Fruit fly (Drosophila melanogaster) whole organism, embryonic: ENCODE measurements around the gene Ufd1.

Experiments used
- Asciz ChIP-seq: fragments of 200-800 bp; sonication (Bioruptor generic); optimal IDR thresholded peaks from 2 replicates; lab custom pipeline; 2017; ENCODE audit warnings: missing biosample characterization, mild to moderate bottlenecking, missing genetic modification characterization, missing genetic modification reagents
- Blimp-1 ChIP-seq: fragments of 200-800 bp; sonication (Bioruptor generic); optimal IDR thresholded peaks from 3 replicates; lab custom pipeline; 2018; ENCODE audit warnings: missing biosample characterization, missing genetic modification characterization, mild to moderate bottlenecking, moderate library complexity, missing genetic modification reagents
- CG10431 ChIP-seq: fragments of 200-800 bp; sonication (Bioruptor generic); optimal IDR thresholded peaks from 3 replicates; lab custom pipeline; 2018; ENCODE audit warnings: missing biosample characterization, mild to moderate bottlenecking, missing genetic modification characterization
- CG11504 ChIP-seq: fragments of 200-800 bp; sonication (Bioruptor generic); optimal IDR thresholded peaks from 3 replicates; lab custom pipeline; 2019; ENCODE audit warnings: missing biosample characterization, mild to moderate bottlenecking, missing genetic modification characterization, moderate library complexity
- CG12155 ChIP-seq: fragments of 200-800 bp; sonication (Bioruptor generic); optimal IDR thresholded peaks from 3 replicates; lab custom pipeline; 2016; ENCODE audit warnings: missing biosample characterization, missing genetic modification characterization
- CG13894 ChIP-seq: fragments of 200-800 bp; sonication (Bioruptor generic); optimal IDR thresholded peaks from 3 replicates; lab custom pipeline; 2018; ENCODE audit warnings: missing biosample characterization, mild to moderate bottlenecking, missing genetic modification characterization, moderate library complexity
- CG17568 ChIP-seq: fragments of 200-800 bp; sonication (Bioruptor generic); optimal IDR thresholded peaks from 2 replicates; lab custom pipeline; 2018; ENCODE audit warnings: missing biosample characterization, mild to moderate bottlenecking, missing genetic modification characterization, moderate library complexity
- CG17829 ChIP-seq: fragments of 200-800 bp; optimal IDR thresholded peaks from 2 replicates; lab custom pipeline; 2019; ENCODE audit warnings: missing biosample characterization, mild to moderate bottlenecking, missing genetic modification characterization, moderate library complexity
- CG1832 ChIP-seq: fragments of 200-800 bp; sonication (Bioruptor generic); optimal IDR thresholded peaks from 2 replicates; lab custom pipeline; 2017; ENCODE audit warnings: missing biosample characterization, mild to moderate bottlenecking, missing genetic modification characterization, inconsistent platforms
- CG2129 ChIP-seq: fragments of 200-800 bp; sonication (Bioruptor generic); IDR thresholded peaks from 2 replicates; pipeline ENCODE4 v1.3.6; 2022; ENCODE audit warnings: missing biosample characterization, missing genetic modification characterization; ENCODE audit not compliant: partially characterized antibody
- CG31365 ChIP-seq: fragments of 200-800 bp; sonication (Bioruptor generic); optimal IDR thresholded peaks from 2 replicates; lab custom pipeline; 2018; ENCODE audit warnings: missing biosample characterization, mild to moderate bottlenecking, missing genetic modification characterization
- CG32767 ChIP-seq: fragments of 200-800 bp; sonication (Bioruptor generic); IDR thresholded peaks from 2 replicates; pipeline ENCODE4 v1.3.6; 2022; ENCODE audit warnings: missing biosample characterization, missing genetic modification characterization
- CG34376 ChIP-seq: fragments of 200-800 bp; sonication (Bioruptor generic); optimal IDR thresholded peaks from 2 replicates; lab custom pipeline; 2018; ENCODE audit warnings: missing biosample characterization, mild to moderate bottlenecking, missing genetic modification characterization
- CG3995 ChIP-seq: fragments of 200-800 bp; sonication (Bioruptor generic); optimal IDR thresholded peaks from 3 replicates; lab custom pipeline; 2016; ENCODE audit warnings: missing biosample characterization, missing genetic modification characterization
- CG42726 ChIP-seq: fragments of 200-800 bp; sonication (Bioruptor generic); IDR thresholded peaks from 2 replicates; pipeline ENCODE4 v1.3.6; 2022; ENCODE audit warnings: missing biosample characterization, missing genetic modification characterization; ENCODE audit not compliant: partially characterized antibody
- CG5953 ChIP-seq: fragments of 200-800 bp; sonication (Bioruptor generic); IDR thresholded peaks from 2 replicates; pipeline ENCODE4 v1.3.6; 2022; ENCODE audit warnings: missing biosample characterization, missing genetic modification characterization
- CG6654 ChIP-seq: fragments of 200-800 bp; sonication (Bioruptor generic); optimal IDR thresholded peaks from 2 replicates; lab custom pipeline; 2017; ENCODE audit warnings: missing biosample characterization, mild to moderate bottlenecking, missing genetic modification characterization
- CG6813 ChIP-seq: fragments of 200-800 bp; sonication (Bioruptor generic); optimal IDR thresholded peaks from 2 replicates; lab custom pipeline; 2017; ENCODE audit warnings: missing biosample characterization, missing genetic modification characterization, mild to moderate bottlenecking, moderate library complexity, missing genetic modification reagents
- CG7372 ChIP-seq: fragments of 200-800 bp; sonication (Bioruptor generic); IDR thresholded peaks from 2 replicates; pipeline ENCODE4 v1.3.6; 2022; ENCODE audit warnings: missing biosample characterization, missing genetic modification characterization
- Doc3 ChIP-seq: fragments of 200-800 bp; sonication (Bioruptor generic); IDR thresholded peaks from 3 replicates; pipeline ENCODE4 v1.3.6; 2022; ENCODE audit warnings: missing biosample characterization, missing genetic modification characterization; ENCODE audit not compliant: partially characterized antibody
- HLHmδ ChIP-seq: fragments of 200-800 bp; sonication (Bioruptor generic); optimal IDR thresholded peaks from 2 replicates; lab custom pipeline; 2018; ENCODE audit warnings: missing biosample characterization, mild to moderate bottlenecking, missing genetic modification characterization, moderate library complexity
- Hand ChIP-seq: fragments of 200-800 bp; sonication (Bioruptor generic); optimal IDR thresholded peaks from 2 replicates; lab custom pipeline; 2017; ENCODE audit warnings: mild to moderate bottlenecking, missing biosample characterization, missing genetic modification reagents, missing genetic modification characterization
- HmgZ ChIP-seq: fragments of 200-800 bp; sonication (Bioruptor generic); optimal IDR thresholded peaks from 2 replicates; lab custom pipeline; 2018; ENCODE audit warnings: missing biosample characterization, mild to moderate bottlenecking, missing genetic modification characterization
- Jarid2 ChIP-seq: fragments of 200-800 bp; sonication (Bioruptor generic); optimal IDR thresholded peaks from 3 replicates; lab custom pipeline; 2017; ENCODE audit warnings: mild to moderate bottlenecking, missing biosample characterization, missing genetic modification reagents, missing genetic modification characterization
- Kr ChIP-seq: fragments of 200-800 bp; sonication (Bioruptor generic); optimal IDR thresholded peaks from 2 replicates; lab custom pipeline; 2017; ENCODE audit warnings: missing biosample characterization, mild to moderate bottlenecking, missing genetic modification characterization
- Mad ChIP-seq: fragments of 200-800 bp; sonication (Bioruptor generic); optimal IDR thresholded peaks from 2 replicates; lab custom pipeline; 2016; ENCODE audit warnings: missing biosample characterization, missing genetic modification characterization
- Ptx1 ChIP-seq: fragments of 200-800 bp; sonication (Bioruptor generic); IDR thresholded peaks from 2 replicates; pipeline ENCODE4 v1.3.6; 2022; ENCODE audit warnings: missing biosample characterization, missing genetic modification characterization
- Scr ChIP-seq: fragments of 200-800 bp; sonication (Bioruptor generic); IDR thresholded peaks from 2 replicates; pipeline ENCODE4 v1.3.6; 2022; ENCODE audit warnings: missing biosample characterization, missing genetic modification characterization; ENCODE audit not compliant: partially characterized antibody
- Sox100B ChIP-seq: fragments of 200-800 bp; sonication (Bioruptor generic); optimal IDR thresholded peaks from 3 replicates; lab custom pipeline; 2018; ENCODE audit warnings: missing biosample characterization, mild to moderate bottlenecking, missing genetic modification characterization
- Vsx1 ChIP-seq: fragments of 200-800 bp; sonication (Bioruptor generic); optimal IDR thresholded peaks from 2 replicates; lab custom pipeline; 2017; ENCODE audit warnings: missing biosample characterization, mild to moderate bottlenecking, missing genetic modification characterization, missing genetic modification reagents
- br ChIP-seq: fragments of >200 bp; optimal IDR thresholded peaks from 2 replicates; lab custom pipeline; 2017
- bsh ChIP-seq, 2 experiments: fragments of 200-800 bp; sonication (Bioruptor generic); optimal IDR thresholded peaks; 2 replicates each; lab custom pipeline; 2017 to 2018; ENCODE audit warnings: mild to moderate bottlenecking in 2 of 2, missing biosample characterization in 2 of 2, missing genetic modification characterization in 2 of 2, moderate library complexity in 1 of 2
- chm ChIP-seq: fragments of 200-800 bp; sonication (Bioruptor generic); IDR thresholded peaks from 2 replicates; pipeline ENCODE4 v1.3.6; 2022; ENCODE audit warnings: missing biosample characterization, missing genetic modification characterization
- chn ChIP-seq: fragments of 200-800 bp; sonication (Bioruptor generic); optimal IDR thresholded peaks from 2 replicates; lab custom pipeline; 2016; ENCODE audit warnings: missing biosample characterization, missing genetic modification characterization
- emc ChIP-seq: fragments of 200-800 bp; sonication (Bioruptor generic); optimal IDR thresholded peaks from 2 replicates; lab custom pipeline; 2016; ENCODE audit warnings: missing biosample characterization, missing genetic modification characterization
- eve ChIP-seq, 2 experiments: fragments of >200 bp; optimal IDR thresholded peaks; 2 replicates each; lab custom pipeline; 2017; ENCODE audit warnings: missing biosample characterization in 2 of 2, missing genetic modification characterization in 2 of 2
- gem ChIP-seq: fragments of 200-800 bp; sonication (Bioruptor generic); optimal IDR thresholded peaks from 2 replicates; lab custom pipeline; 2019; ENCODE audit warnings: missing biosample characterization, mild to moderate bottlenecking, missing genetic modification characterization, moderate library complexity
- gfzf ChIP-seq: fragments of 200-800 bp; sonication (Bioruptor generic); optimal IDR thresholded peaks from 2 replicates; lab custom pipeline; 2016; ENCODE audit warnings: missing biosample characterization, mild to moderate bottlenecking, missing genetic modification characterization, moderate library complexity
- grau ChIP-seq: fragments of 200-800 bp; optimal IDR thresholded peaks from 3 replicates; lab custom pipeline; 2019; ENCODE audit warnings: missing biosample characterization, mild to moderate bottlenecking, missing genetic modification characterization, moderate library complexity
- h ChIP-seq: fragments of >200 bp; optimal IDR thresholded peaks from 2 replicates; lab custom pipeline; 2017
- klu ChIP-seq: fragments of 200-800 bp; sonication (Bioruptor generic); IDR thresholded peaks from 2 replicates; pipeline ENCODE4 v1.3.6; 2022; ENCODE audit warnings: missing biosample characterization, missing genetic modification characterization
- nom ChIP-seq: fragments of 200-800 bp; sonication (Bioruptor generic); optimal IDR thresholded peaks from 2 replicates; lab custom pipeline; 2017; ENCODE audit warnings: missing biosample characterization, missing genetic modification characterization, mild to moderate bottlenecking, moderate library complexity, missing genetic modification reagents
- pb ChIP-seq: fragments of 200-800 bp; sonication (Bioruptor generic); optimal IDR thresholded peaks from 3 replicates; lab custom pipeline; 2016; ENCODE audit warnings: missing biosample characterization, missing genetic modification characterization
- pzg ChIP-seq: fragments of 200-800 bp; sonication (Bioruptor generic); optimal IDR thresholded peaks from 3 replicates; lab custom pipeline; 2018; ENCODE audit warnings: missing biosample characterization, mild to moderate bottlenecking, missing genetic modification characterization, moderate library complexity
- shn ChIP-seq: fragments of 200-800 bp; sonication (Bioruptor generic); optimal IDR thresholded peaks from 3 replicates; lab custom pipeline; 2016; ENCODE audit warnings: missing biosample characterization, missing genetic modification characterization
- slp2 ChIP-seq: fragments of 200-800 bp; sonication (Bioruptor generic); optimal IDR thresholded peaks from 2 replicates; lab custom pipeline; 2016; ENCODE audit warnings: missing biosample characterization, missing genetic modification characterization
- tin ChIP-seq: fragments of 200-800 bp; sonication (Bioruptor generic); optimal IDR thresholded peaks from 3 replicates; lab custom pipeline; 2016; ENCODE audit warnings: missing biosample characterization, missing genetic modification characterization
- tll ChIP-seq, 2 experiments: fragments of 200-800 bp in 1 of 2; fragments of >200 bp in 1 of 2; sonication (Bioruptor generic) in 1 of 2; optimal IDR thresholded peaks; 2 replicates each; lab custom pipeline; 2017 to 2019; ENCODE audit warnings: missing biosample characterization in 2 of 2, missing genetic modification characterization in 2 of 2, mild to moderate bottlenecking in 1 of 2, moderate library complexity in 1 of 2
- zf30C ChIP-seq: fragments of 200-800 bp; sonication (Bioruptor generic); optimal IDR thresholded peaks from 3 replicates; lab custom pipeline; 2018; ENCODE audit warnings: missing biosample characterization, mild to moderate bottlenecking, missing genetic modification characterization

The Ufd1 gene

dm6 chr3L:11091943-11092609 lies 30.9 kb downstream of the Ufd1 start (continued):
- peak; percentile 42 for TF ChIP-seq HmgZ (tag; lab: Kevin White, UChicago)
- TF ChIP-seq CG5953 = no peak
- no peak for TF ChIP-seq CG17568 (GFP tag; lab: Kevin White, UChicago)
- TF ChIP-seq zf30C (GFP tag; lab: Kevin White, UChicago) = no peak
- peak; percentile 45 for TF ChIP-seq Mad
- peak; percentile 20 for TF ChIP-seq pb (GFP tag; lab: Kevin White, UChicago)
- TF ChIP-seq eve (GFP tag; optimal IDR thresholded peaks at IDR 0.05; lab: Kevin White, UChicago) = peak in 1 of 2 experiments; percentile 58
- TF ChIP-seq CG32767 = no peak
- TF ChIP-seq Vsx1 (GFP tag; lab: Kevin White, UChicago) = peak; percentile 47
- no peak for TF ChIP-seq h
- peak; percentile 79 for TF ChIP-seq grau (tag; lab: Kevin White, UChicago)
- no peak for TF ChIP-seq br
- peak; percentile 41 for TF ChIP-seq pzg (GFP tag; lab: Kevin White, UChicago)
- TF ChIP-seq gfzf (GFP tag; lab: Kevin White, UChicago) = peak; percentile 21
- TF ChIP-seq emc (GFP tag; lab: Kevin White, UChicago) = no peak
- no peak for TF ChIP-seq CG34376 (GFP tag; lab: Kevin White, UChicago)
- TF ChIP-seq HLHmδ (GFP tag; lab: Kevin White, UChicago) = peak; percentile 33
- no peak for TF ChIP-seq Kr
- TF ChIP-seq tin (GFP tag; lab: Kevin White, UChicago) = peak; percentile 62
- TF ChIP-seq CG7372 (GFP tag; lab: Robert Waterston, UW) = no peak
- TF ChIP-seq chm (GFP tag; lab: Robert Waterston, UW) = peak; percentile 84
- no peak for TF ChIP-seq CG1832
- peak; percentile 7 for TF ChIP-seq CG11504 (tag; lab: Kevin White, UChicago)
- TF ChIP-seq Asciz = peak; percentile 14
- no peak for TF ChIP-seq CG13894 (tag; lab: Kevin White, UChicago)
- TF ChIP-seq Sox100B (GFP tag; lab: Kevin White, UChicago) = peak; percentile 14
- TF ChIP-seq bsh (GFP tag; optimal IDR thresholded peaks at IDR 0.05; lab: Kevin White, UChicago) = peak in 1 of 2 experiments; percentile 34
- no peak for TF ChIP-seq Blimp-1 (GFP tag; lab: Kevin White, UChicago)
- peak; percentile 30 for TF ChIP-seq Hand (GFP tag; lab: Kevin White, UChicago)
- TF ChIP-seq gem (tag; lab: Kevin White, UChicago) = peak; percentile 10
- peak; percentile 27 for TF ChIP-seq CG6813 (GFP tag; lab: Kevin White, UChicago)
- 0 out of 2 replicates have a peak, but pooled peaks have one; percentile 40 for TF ChIP-seq klu (GFP tag; lab: Robert Waterston, UW)
- TF ChIP-seq CG12155 (GFP tag; lab: Kevin White, UChicago) = peak; percentile 57
- peak; percentile 45; the same call in 1 of the 2 replicates for TF ChIP-seq Scr
- no peak for TF ChIP-seq CG31365 (tag; lab: Kevin White, UChicago)
- TF ChIP-seq CG17829 (tag; lab: Kevin White, UChicago) = peak; percentile 31
- no peak for TF ChIP-seq CG42726
- no peak for TF ChIP-seq Jarid2 (GFP tag; lab: Kevin White, UChicago)
- TF ChIP-seq Ptx1 (GFP tag; lab: Robert Waterston, UW) = peak; percentile 30; the same call in 1 of the 2 replicates
- peak; percentile 59 for TF ChIP-seq nom
- TF ChIP-seq tll (GFP tag; optimal IDR thresholded peaks at IDR 0.05; lab: Kevin White, UChicago) = no peak
- no peak for TF ChIP-seq CG2129
- peak; percentile 51 for TF ChIP-seq CG10431 (GFP tag; lab: Kevin White, UChicago)
- no peak for TF ChIP-seq slp2 (GFP tag; lab: Kevin White, UChicago)
- peak; percentile 51 for TF ChIP-seq shn (GFP tag; lab: Kevin White, UChicago)
- peak; percentile 14 for TF ChIP-seq CG6654
- peak; percentile 88 for TF ChIP-seq chn (GFP tag; lab: Kevin White, UChicago)
- peak; percentile 28 for TF ChIP-seq CG3995
- TF ChIP-seq Doc3 = no peak
